Fruit fly (Drosophila melanogaster) whole organism, pupa: ENCODE measurements around the gene Pkcdelta.

Experiments
- CG14655 ChIP-seq: fragments of 200-800 bp; sonication (Bioruptor generic); optimal IDR thresholded peaks from 3 replicates; lab custom pipeline; 2017; ENCODE audit warnings: mild to moderate bottlenecking, missing biosample characterization, missing genetic modification reagents, missing genetic modification characterization
- CG17806 ChIP-seq: fragments of 200-800 bp; sonication (Bioruptor generic); optimal IDR thresholded peaks from 2 replicates; lab custom pipeline; 2018; ENCODE audit warnings: missing biosample characterization, mild to moderate bottlenecking, missing genetic modification characterization, moderate library complexity
- CG32121 ChIP-seq: fragments of 200-800 bp; sonication (Bioruptor generic); IDR thresholded peaks from 2 replicates; pipeline ENCODE4 v1.3.6; 2022; ENCODE audit warnings: missing biosample characterization, missing genetic modification characterization
- CG34367 ChIP-seq: fragments of 200-800 bp; sonication (Bioruptor generic); optimal IDR thresholded peaks from 2 replicates; lab custom pipeline; 2018; ENCODE audit warnings: missing biosample characterization, mild to moderate bottlenecking, missing genetic modification characterization
- CG4496 ChIP-seq: fragments of 200-800 bp; sonication (Bioruptor generic); IDR thresholded peaks from 3 replicates; pipeline ENCODE4 v1.3.6; 2022; ENCODE audit warnings: missing biosample characterization, missing genetic modification characterization
- CG8301 ChIP-seq: fragments of 200-800 bp; sonication (Bioruptor generic); optimal IDR thresholded peaks from 2 replicates; lab custom pipeline; 2018; ENCODE audit warnings: missing biosample characterization, mild to moderate bottlenecking, missing genetic modification characterization
- CG9948 ChIP-seq: fragments of 200-800 bp; sonication (Bioruptor generic); optimal IDR thresholded peaks from 2 replicates; lab custom pipeline; 2018; ENCODE audit warnings: missing biosample characterization, mild to moderate bottlenecking, missing genetic modification characterization, moderate library complexity
- D1 ChIP-seq: fragments of 200-800 bp; sonication (Bioruptor generic); optimal IDR thresholded peaks from 2 replicates; lab custom pipeline; 2018; ENCODE audit warnings: missing biosample characterization, mild to moderate bottlenecking, missing genetic modification characterization, moderate library complexity
- EcR ChIP-seq: fragments of 200-800 bp; sonication (Bioruptor generic); optimal IDR thresholded peaks from 3 replicates; lab custom pipeline; 2019; ENCODE audit warnings: missing biosample characterization, missing genetic modification characterization, mild to moderate bottlenecking, moderate library complexity, missing genetic modification reagents
- Ets98B ChIP-seq: fragments of 200-800 bp; sonication (Bioruptor generic); IDR thresholded peaks from 2 replicates; pipeline ENCODE4 v1.3.6; 2022; ENCODE audit warnings: missing biosample characterization, missing genetic modification characterization
- Pif1A ChIP-seq: fragments of 200-800 bp; sonication (Bioruptor generic); optimal IDR thresholded peaks from 3 replicates; lab custom pipeline; 2016; ENCODE audit warnings: missing biosample characterization, missing genetic modification characterization
- fd96Ca ChIP-seq: fragments of 200-800 bp; sonication (Bioruptor generic); IDR thresholded peaks from 3 replicates; pipeline ENCODE4 v1.3.6; 2022; ENCODE audit warnings: missing biosample characterization, missing genetic modification characterization
- gl ChIP-seq: fragments of 200-800 bp; sonication (Bioruptor generic); optimal IDR thresholded peaks from 2 replicates; lab custom pipeline; 2018; ENCODE audit warnings: missing biosample characterization, mild to moderate bottlenecking, missing genetic modification characterization
- rn ChIP-seq: fragments of 200-800 bp; sonication (Bioruptor generic); IDR thresholded peaks from 2 replicates; pipeline ENCODE4 v1.3.6; 2022; ENCODE audit warnings: missing biosample characterization, missing genetic modification characterization

DNA sequence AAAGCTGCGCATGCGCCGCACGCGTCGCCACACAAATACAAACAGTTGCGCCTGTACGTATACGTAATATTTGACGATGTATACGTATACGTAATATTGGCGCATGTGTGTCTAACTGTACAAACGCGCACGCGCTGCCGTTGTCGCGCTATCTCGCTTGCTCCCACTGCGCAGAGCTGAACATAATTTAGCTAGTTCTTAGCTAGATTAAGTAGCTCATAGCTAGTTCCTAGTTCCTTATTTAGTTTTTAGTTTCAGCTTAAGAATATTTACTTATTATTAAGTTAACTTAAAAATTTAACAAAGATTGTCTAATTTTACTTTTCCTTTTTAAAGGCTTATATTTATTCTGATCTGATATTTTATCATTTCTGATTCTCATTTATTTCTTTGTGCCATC, 48.3 kb downstream of the Pkcdelta start:
- TF ChIP-seq Pif1A (GFP tag; lab: Kevin White, UChicago) (no peak), Ets98B (no peak), CG9948 (tag; lab: Kevin White, UChicago) (no peak), CG14655 (GFP tag; lab: Kevin White, UChicago) (no peak), CG4496 (no peak), rn (GFP tag; lab: Robert Waterston, UW) (no peak), CG8301 (tag; lab: Kevin White, UChicago) (no peak), CG17806 (no peak), gl (tag; lab: Kevin White, UChicago) (no peak), CG34367 (tag; lab: Kevin White, UChicago) (no peak), EcR (GFP tag; lab: Kevin White, UChicago) (no peak), fd96Ca (no peak), D1 (tag; lab: Kevin White, UChicago) (no peak), CG32121 (no peak)
